Worm (Caenorhabditis elegans) whole organism, mixed stage, embryonic: ENCODE measurements around the gene ndx-2.

Experiments used
- ceh-83 ChIP-seq: fragments of 200-800 bp; sonication (Bioruptor generic); optimal IDR thresholded peaks from 2 replicates; lab custom pipeline; 2018; ENCODE audit warnings: mild to moderate bottlenecking, missing genetic modification characterization, missing compliant biosample characterization
- ces-1 ChIP-seq: fragments of 150-350 bp; optimal IDR thresholded peaks from 2 replicates; lab custom pipeline; 2014; ENCODE audit warnings: missing biosample characterization, missing genetic modification reagents, missing genetic modification characterization
- mab-5 ChIP-seq: fragments of 150-350 bp; optimal IDR thresholded peaks from 2 replicates; lab custom pipeline; 2014; ENCODE audit warnings: missing biosample characterization, missing genetic modification characterization
- mep-1 ChIP-seq: fragments of 150-350 bp; optimal IDR thresholded peaks from 2 replicates; lab custom pipeline; 2017; ENCODE audit warnings: missing biosample characterization, missing genetic modification reagents, missing genetic modification characterization, inconsistent platforms
- nhr-12 ChIP-seq: fragments of 150-350 bp; optimal IDR thresholded peaks from 2 replicates; lab custom pipeline; 2014; ENCODE audit warnings: missing biosample characterization, missing genetic modification characterization
- nhr-2 ChIP-seq: fragments of 150-350 bp; optimal IDR thresholded peaks from 2 replicates; lab custom pipeline; 2014; ENCODE audit warnings: missing biosample characterization, missing genetic modification characterization
- nhr-76 ChIP-seq: sonication (generic microtip); optimal IDR thresholded peaks from 2 replicates; lab custom pipeline; 2017; ENCODE audit warnings: missing biosample characterization, missing genetic modification characterization
- pha-4 ChIP-seq: fragments of 150-350 bp; optimal IDR thresholded peaks from 2 replicates; lab custom pipeline; 2018; ENCODE audit warnings: missing biosample characterization, missing genetic modification reagents, missing genetic modification characterization
- snpc-4 ChIP-seq: fragments of 150-350 bp; optimal IDR thresholded peaks from 2 replicates; lab custom pipeline; 2014; ENCODE audit warnings: missing biosample characterization, missing genetic modification characterization
- unc-39 ChIP-seq: fragments of 150-350 bp; optimal IDR thresholded peaks from 2 replicates; lab custom pipeline; 2014; ENCODE audit warnings: missing biosample characterization, missing genetic modification characterization
- unc-62 ChIP-seq: fragments of 150-350 bp; optimal IDR thresholded peaks from 2 replicates; lab custom pipeline; 2014; ENCODE audit warnings: missing biosample characterization, missing genetic modification reagents, missing genetic modification characterization
- zip-8 ChIP-seq: fragments of 150-350 bp; optimal IDR thresholded peaks from 2 replicates; lab custom pipeline; 2014; ENCODE audit warnings: missing biosample characterization, missing genetic modification characterization
- ztf-11 ChIP-seq: fragments of 150-350 bp; optimal IDR thresholded peaks from 2 replicates; lab custom pipeline; 2014; ENCODE audit warnings: missing biosample characterization, missing genetic modification characterization

DNA sequence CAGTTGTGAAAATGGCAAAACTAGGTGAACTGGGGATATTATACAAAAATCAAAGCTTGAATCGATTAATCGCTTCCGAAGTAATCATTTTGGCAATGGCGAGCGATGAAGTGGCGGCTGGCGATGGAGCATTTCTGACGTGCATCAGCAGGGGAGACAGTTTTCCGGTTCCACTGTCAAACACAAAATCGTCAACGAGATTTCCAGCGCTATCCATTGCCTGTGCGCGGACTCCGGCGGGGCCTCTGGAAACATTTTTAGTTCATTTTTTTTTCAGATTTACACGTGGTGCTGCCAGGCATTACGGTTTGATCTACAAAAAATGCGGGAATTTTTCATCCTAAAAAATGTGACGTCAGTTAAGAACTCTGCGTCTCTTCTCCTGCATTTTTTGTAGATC lies 23.8 kb upstream of the ndx-2 start:
- TF ChIP-seq ces-1 (GFP tag; lab: Kevin White, UChicago) (no peak), mab-5 (tag; lab: Kevin White, UChicago) (no peak), nhr-12 (tag; lab: Kevin White, UChicago) (no peak), nhr-76 (tag; lab: Kevin White, UChicago) (no peak), unc-62 (GFP tag; lab: Kevin White, UChicago) (no peak), nhr-2 (tag; lab: Kevin White, UChicago) (no peak), ztf-11 (no peak), zip-8 (tag; lab: Kevin White, UChicago) (no peak), pha-4 (no peak), mep-1 (tag; lab: Kevin White, UChicago) (no peak), snpc-4 (tag; lab: Kevin White, UChicago) (no peak), ceh-83 (no peak), unc-39 (tag; lab: Kevin White, UChicago) (no peak)
